Worm (Caenorhabditis elegans): ENCODE data around the gene sdc-3.

Gene sdc-3

DNA sequence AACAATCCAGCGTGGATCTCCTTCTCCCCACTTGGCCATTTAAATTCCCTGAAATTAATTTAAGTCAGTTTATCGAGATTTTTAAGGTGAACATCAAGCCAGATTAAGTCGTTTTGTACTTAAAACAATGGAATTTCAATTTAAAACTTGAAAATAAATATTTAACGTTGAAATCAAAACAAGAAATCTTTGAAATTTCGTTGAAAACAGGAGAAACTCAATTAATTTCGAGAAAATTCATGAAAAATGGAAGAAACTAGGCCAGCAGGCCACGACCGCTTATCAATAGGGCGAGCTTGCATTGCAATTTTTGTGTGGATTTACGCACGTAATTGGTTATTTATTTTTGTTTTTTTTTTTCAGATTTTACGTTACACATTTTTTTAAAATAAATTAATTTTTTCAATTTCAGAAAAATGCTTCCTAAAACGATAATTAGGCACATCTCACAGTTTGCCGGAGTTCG is 37.4 kb upstream of the sdc-3 start, which contains the start of the genes ahsa-1 and C01G10.7 (continued):
- TF ChIP-seq ceh-82 (tag; optimal IDR thresholded peaks at IDR 0.05) = peak; percentile 15
- TF ChIP-seq Y55F3AM.14 (GFP tag; optimal IDR thresholded peaks at IDR 0.05) = no peak
- peak; percentile 86 for TF ChIP-seq lin-13 (GFP tag; optimal IDR thresholded peaks at IDR 0.05)
- no peak for TF ChIP-seq elt-1 (tag; optimal IDR thresholded peaks at IDR 0.05)

DNA sequence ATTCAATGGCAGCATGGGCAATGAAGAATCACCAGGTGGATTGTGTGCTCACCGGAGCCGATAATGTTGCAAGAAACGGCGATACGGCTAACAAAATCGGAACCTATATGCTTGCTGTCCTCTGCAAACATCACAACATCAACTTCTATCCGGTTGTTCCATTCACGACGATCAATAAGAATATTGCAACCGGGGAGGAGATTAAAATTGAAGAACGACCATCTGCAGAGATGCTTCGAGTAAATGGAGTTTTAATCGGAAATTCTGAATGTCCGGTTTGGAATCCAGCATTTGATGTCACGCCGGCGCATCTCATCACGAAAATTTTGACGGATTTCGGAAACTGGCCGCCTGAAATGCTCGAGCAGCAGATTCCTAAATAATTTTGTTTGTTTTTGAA is 35.7 kb upstream of the sdc-3 start:
- TF ChIP-seq nhr-6 (tag; optimal IDR thresholded peaks at IDR 0.05) = no peak
- peak; percentile 79 for TF ChIP-seq ama-1 (optimal IDR thresholded peaks at IDR 0.05)
- TF ChIP-seq crh-2 (tag; optimal IDR thresholded peaks at IDR 0.05) = peak; percentile 3
- no peak for TF ChIP-seq nhr-11 (tag; optimal IDR thresholded peaks at IDR 0.05)
- no peak for TF ChIP-seq aly-2 (tag; optimal IDR thresholded peaks at IDR 0.05)

DNA sequence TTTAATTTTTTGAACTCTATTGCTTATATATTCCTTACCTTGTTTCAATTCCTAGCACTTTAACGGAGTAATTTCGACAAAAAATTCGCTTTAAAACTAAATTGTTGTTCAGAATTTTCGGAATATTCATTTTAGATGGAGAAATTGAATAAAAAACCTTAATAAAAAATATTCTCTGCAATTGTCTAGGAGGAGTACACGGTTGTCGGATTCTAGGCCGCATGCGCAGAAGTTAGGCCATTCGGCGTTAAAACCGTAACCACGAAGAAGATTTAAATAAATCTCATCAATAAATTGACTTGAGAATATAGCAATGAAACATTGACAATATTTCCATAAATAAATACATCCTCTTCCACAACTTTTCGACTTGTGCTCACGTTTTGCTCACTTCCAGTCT is 34.3 kb upstream of the sdc-3 start, which contains the start of the genes C01G10.10 and C01G10.9:
Gene C01G10.10, minus strand, starts transcription at position 151 of the 400 bp plus-strand sequence.
Gene C01G10.9, plus strand, starts transcription at position 240 of the 400 bp plus-strand sequence.
- peak; percentile 13 to 75 for TF ChIP-seq lsy-2 (tag; optimal IDR thresholded peaks at IDR 0.05)
- no peak for TF ChIP-seq nhr-11 (tag; optimal IDR thresholded peaks at IDR 0.05)
- no peak for TF ChIP-seq egl-27 (tag; optimal IDR thresholded peaks at IDR 0.05)
- no peak for TF ChIP-seq nhr-129 (tag; optimal IDR thresholded peaks at IDR 0.05)
- TF ChIP-seq mdl-1 (tag; optimal IDR thresholded peaks at IDR 0.05) = no peak
- TF ChIP-seq fos-1 (tag; optimal IDR thresholded peaks at IDR 0.05) = peak; percentile 9
- TF ChIP-seq elt-3 (tag; optimal IDR thresholded peaks at IDR 0.05) = no peak
- TF ChIP-seq F13H6.1 (tag; optimal IDR thresholded peaks at IDR 0.05) = peak; percentile 73
- TF ChIP-seq mab-5 (tag; optimal IDR thresholded peaks at IDR 0.05) = no peak
- peak; percentile 45 for TF ChIP-seq crh-2 (tag; optimal IDR thresholded peaks at IDR 0.05)
- no peak for TF ChIP-seq mbf-1 (tag; optimal IDR thresholded peaks at IDR 0.05)
- no peak for TF ChIP-seq ceh-82 (tag; optimal IDR thresholded peaks at IDR 0.05)
- peak; percentile 47 for TF ChIP-seq unc-55 (GFP tag; optimal IDR thresholded peaks at IDR 0.05)
- TF ChIP-seq ceh-16 (tag; optimal IDR thresholded peaks at IDR 0.05) = peak; percentile 13
- no peak for TF ChIP-seq nhr-237 (tag; optimal IDR thresholded peaks at IDR 0.05)
- no peak for TF ChIP-seq elt-1 (tag; optimal IDR thresholded peaks at IDR 0.05)
- no peak for TF ChIP-seq aly-2 (tag; optimal IDR thresholded peaks at IDR 0.05)
- no peak for TF ChIP-seq dmd-4 (tag; optimal IDR thresholded peaks at IDR 0.05)
- TF ChIP-seq nhr-25 (tag; optimal IDR thresholded peaks at IDR 0.05) = peak; percentile 46
- TF ChIP-seq zag-1 (tag; optimal IDR thresholded peaks at IDR 0.05) = no peak
- no peak for TF ChIP-seq nhr-77 (tag; optimal IDR thresholded peaks at IDR 0.05)
- no peak for TF ChIP-seq ama-1 (optimal IDR thresholded peaks at IDR 0.05)
- TF ChIP-seq unc-62 (GFP tag; optimal IDR thresholded peaks at IDR 0.05) = no peak
- no peak for TF ChIP-seq ztf-1 (GFP tag; conservative IDR thresholded peaks at IDR 0.05)
- peak; percentile 41 for TF ChIP-seq sem-4 (tag; optimal IDR thresholded peaks at IDR 0.05)
- no peak for TF ChIP-seq lin-39 (tag; optimal IDR thresholded peaks at IDR 0.05)
- peak; percentile 47 for TF ChIP-seq gmeb-1 (tag; optimal IDR thresholded peaks at IDR 0.05)
- TF ChIP-seq nhr-10 (tag; optimal IDR thresholded peaks at IDR 0.05) = no peak
- TF ChIP-seq skn-1 (tag; optimal IDR thresholded peaks at IDR 0.05) = no peak
- TF ChIP-seq C34F6.9 (tag; optimal IDR thresholded peaks at IDR 0.05) = peak; percentile 64
- no peak for TF ChIP-seq nhr-23 (tag; optimal IDR thresholded peaks at IDR 0.05)
- TF ChIP-seq ZK546.5 (tag; optimal IDR thresholded peaks at IDR 0.05) = no peak
- TF ChIP-seq sma-9 (GFP tag; optimal IDR thresholded peaks at IDR 0.05) = peak; percentile 82
- TF ChIP-seq sma-9 (tag; optimal IDR thresholded peaks at IDR 0.05) = no peak
- TF ChIP-seq ztf-11 (tag; optimal IDR thresholded peaks at IDR 0.05) = no peak
- peak; percentile 68 for TF ChIP-seq sma-3 (GFP tag; optimal IDR thresholded peaks at IDR 0.05)
- peak; percentile 51 for TF ChIP-seq lin-13 (GFP tag; optimal IDR thresholded peaks at IDR 0.05)
- no peak for TF ChIP-seq nhr-21 (tag; optimal IDR thresholded peaks at IDR 0.05)
- no peak for TF ChIP-seq blmp-1 (tag; optimal IDR thresholded peaks at IDR 0.05; ENCODE audit: insufficient read depth)
- TF ChIP-seq lin-11 (tag; optimal IDR thresholded peaks at IDR 0.05) = no peak
- peak; percentile 50 for TF ChIP-seq snpc-4 (tag; optimal IDR thresholded peaks at IDR 0.05)
